Worm (Caenorhabditis elegans) whole organism, young adult: ENCODE results near the gene F40D4.17.

Experiments used
- C17E4.6 ChIP-seq: fragments of 200-800 bp; sonication (Bioruptor generic); IDR thresholded peaks from 2 replicates; pipeline ENCODE4 v1.3.6; 2022; ENCODE audit warnings: missing genetic modification reagents, missing genetic modification characterization, missing compliant biosample characterization
- pbrm-1 ChIP-seq: fragments of 200-800 bp; sonication (Bioruptor generic); IDR thresholded peaks from 2 replicates; pipeline ENCODE4 v1.3.6; 2022; ENCODE audit warnings: missing genetic modification reagents, missing genetic modification characterization, missing compliant biosample characterization
- zim-3 ChIP-seq: sonication (generic microtip); optimal IDR thresholded peaks from 2 replicates; lab custom pipeline; 2017; ENCODE audit warnings: mild to moderate bottlenecking, missing genetic modification characterization, moderate library complexity, missing compliant biosample characterization

The F40D4.17 gene

DNA sequence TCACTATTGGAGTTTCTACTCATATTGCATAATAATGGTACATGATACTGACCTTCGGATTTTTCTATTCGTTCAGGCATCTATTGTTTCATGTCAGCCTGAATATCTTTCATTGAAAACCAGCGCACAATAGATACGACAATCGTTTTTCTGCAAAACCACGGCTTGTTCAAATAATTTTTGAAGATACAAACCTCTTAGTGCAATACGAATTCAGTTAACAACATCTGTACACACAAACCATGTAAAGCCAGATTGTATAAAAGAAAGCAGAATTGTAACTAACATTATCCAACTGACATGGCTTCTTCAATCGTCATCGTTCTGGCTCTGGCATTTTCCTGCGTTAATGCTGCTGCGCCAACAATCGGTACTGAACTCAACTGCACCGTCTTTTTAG lies 49.8 kb downstream of the F40D4.17 start, which contains the start of gene ZK218.7:
Gene ZK218.7 (plus strand): TSS at position 301 of the 400 bp plus-strand sequence.
- TF ChIP-seq pbrm-1 (GFP tag; lab: Robert Waterston, UW) (no peak), zim-3 (tag; lab: Kevin White, UChicago) (no peak), C17E4.6 (GFP tag; lab: Robert Waterston, UW) (no peak)
